Worm (Caenorhabditis elegans): ENCODE data around the gene C14C6.5.

DNA sequence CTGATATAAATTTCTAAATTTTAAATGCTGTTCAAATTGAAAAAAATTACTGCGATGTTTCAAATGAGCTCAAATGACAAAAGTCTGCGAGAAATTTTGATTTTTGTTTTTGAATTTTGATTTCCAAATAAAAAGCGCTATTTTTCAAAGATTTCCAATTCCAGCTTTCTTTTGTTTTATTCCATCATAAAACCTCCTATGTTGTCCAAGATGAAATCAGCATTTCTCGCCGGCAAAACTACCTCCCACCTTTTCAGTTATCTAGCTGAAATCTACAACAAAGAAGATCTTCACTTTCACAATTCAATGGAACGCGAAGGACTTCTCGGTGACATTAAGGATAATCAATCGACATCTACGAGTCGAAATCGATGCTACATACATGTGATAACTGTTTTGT, 42.5 kb downstream of the C14C6.5 start, which contains the start of gene K06H6.4:
- TF ChIP-seq tbx-8 (GFP tag; optimal IDR thresholded peaks at IDR 0.05) (no peak), ztf-11 (tag; optimal IDR thresholded peaks at IDR 0.05) (no peak), unc-62 (GFP tag; optimal IDR thresholded peaks at IDR 0.05) (no peak), snpc-4 (tag; optimal IDR thresholded peaks at IDR 0.05) (no peak), pha-4 (tag; optimal IDR thresholded peaks at IDR 0.05) (no peak), nhr-12 (tag; optimal IDR thresholded peaks at IDR 0.05) (no peak), unc-39 (tag; optimal IDR thresholded peaks at IDR 0.05) (no peak)
